Worm (Caenorhabditis elegans): ENCODE results near the gene nas-31.

nas-31 gene

ce11 chrV:10876512-10876911, 45.1 kb downstream of the nas-31 start:
- TF ChIP-seq skn-1 (tag; optimal IDR thresholded peaks at IDR 0.05) (no peak), Y55F3AM.14 (GFP tag; optimal IDR thresholded peaks at IDR 0.05) (no peak), sma-9 (GFP tag; optimal IDR thresholded peaks at IDR 0.05) (peak; percentile 60), sma-9 (tag; optimal IDR thresholded peaks at IDR 0.05) (no peak), nhr-25 (tag; optimal IDR thresholded peaks at IDR 0.05) (no peak), F13H6.1 (tag; optimal IDR thresholded peaks at IDR 0.05) (no peak), ztf-4 (tag; optimal IDR thresholded peaks at IDR 0.05) (no peak), dmd-4 (tag; optimal IDR thresholded peaks at IDR 0.05) (no peak), fos-1 (tag; optimal IDR thresholded peaks at IDR 0.05) (no peak), elt-3 (tag; optimal IDR thresholded peaks at IDR 0.05) (no peak), ztf-11 (tag; optimal IDR thresholded peaks at IDR 0.05) (no peak), nhr-77 (tag; optimal IDR thresholded peaks at IDR 0.05) (no peak), ama-1 (optimal IDR thresholded peaks at IDR 0.05) (no peak), aly-2 (tag; optimal IDR thresholded peaks at IDR 0.05) (no peak), lin-13 (GFP tag; optimal IDR thresholded peaks at IDR 0.05) (peak; percentile 7), nhr-10 (tag; optimal IDR thresholded peaks at IDR 0.05) (no peak), elt-1 (tag; optimal IDR thresholded peaks at IDR 0.05) (no peak), alr-1 (tag; optimal IDR thresholded peaks at IDR 0.05) (no peak), ceh-82 (tag; optimal IDR thresholded peaks at IDR 0.05) (no peak), crh-2 (tag; optimal IDR thresholded peaks at IDR 0.05) (peak; percentile 17), nhr-129 (tag; optimal IDR thresholded peaks at IDR 0.05) (no peak), egl-27 (tag; optimal IDR thresholded peaks at IDR 0.05) (no peak), nhr-12 (tag; optimal IDR thresholded peaks at IDR 0.05) (no peak), lsy-2 (tag; optimal IDR thresholded peaks at IDR 0.05) (peak in 1 of 2 experiments; percentile 11), zag-1 (tag; optimal IDR thresholded peaks at IDR 0.05) (no peak), gmeb-1 (tag; optimal IDR thresholded peaks at IDR 0.05) (no peak), mab-5 (tag; optimal IDR thresholded peaks at IDR 0.05) (no peak), snpc-4 (tag; optimal IDR thresholded peaks at IDR 0.05) (no peak), ZK546.5 (tag; optimal IDR thresholded peaks at IDR 0.05) (no peak), nhr-237 (tag; optimal IDR thresholded peaks at IDR 0.05) (no peak), nhr-21 (tag; optimal IDR thresholded peaks at IDR 0.05) (no peak), C34F6.9 (tag; optimal IDR thresholded peaks at IDR 0.05) (peak; percentile 32), ceh-16 (tag; optimal IDR thresholded peaks at IDR 0.05) (no peak), nhr-23 (tag; optimal IDR thresholded peaks at IDR 0.05) (no peak)

- no peak for TF ChIP-seq nhr-25 (tag; optimal IDR thresholded peaks at IDR 0.05)
- peak; percentile 10 for TF ChIP-seq zag-1 (tag; optimal IDR thresholded peaks at IDR 0.05)
- TF ChIP-seq F13H6.1 (tag; optimal IDR thresholded peaks at IDR 0.05) = peak; percentile 15
- TF ChIP-seq lsy-2 (tag; optimal IDR thresholded peaks at IDR 0.05) = peak in 1 of 2 experiments; percentile 7
- TF ChIP-seq blmp-1 (tag; optimal IDR thresholded peaks at IDR 0.05; ENCODE audit: insufficient read depth) = no peak
- TF ChIP-seq sma-9 (GFP tag; optimal IDR thresholded peaks at IDR 0.05) = peak; percentile 52
- TF ChIP-seq sma-9 (tag; optimal IDR thresholded peaks at IDR 0.05) = no peak
- TF ChIP-seq mdl-1 (tag; optimal IDR thresholded peaks at IDR 0.05) = peak in 1 of 2 experiments; percentile 51
- TF ChIP-seq sem-4 (tag; optimal IDR thresholded peaks at IDR 0.05) = peak; percentile 44
Observed at ce11 chrV:10874938-10875599, 46.6 kb downstream of the nas-31 start.

- TF ChIP-seq nhr-129 (tag; optimal IDR thresholded peaks at IDR 0.05) (peak; percentile 20), egl-27 (tag; optimal IDR thresholded peaks at IDR 0.05) (no peak), unc-39 (tag; optimal IDR thresholded peaks at IDR 0.05) (no peak), ceh-16 (tag; optimal IDR thresholded peaks at IDR 0.05) (no peak), lsy-2 (tag; optimal IDR thresholded peaks at IDR 0.05) (no peak), nhr-237 (tag; optimal IDR thresholded peaks at IDR 0.05) (no peak), unc-62 (GFP tag; optimal IDR thresholded peaks at IDR 0.05) (no peak)
Observed at ce11 chrV:10873190-10873589, 48.5 kb downstream of the nas-31 start.

ce11 chrV:10871457-10871861, 50.2 kb downstream of the nas-31 start:
- TF ChIP-seq sma-9 (GFP tag; optimal IDR thresholded peaks at IDR 0.05) = peak; percentile 89
- no peak for TF ChIP-seq sma-9 (tag; optimal IDR thresholded peaks at IDR 0.05)
- TF ChIP-seq unc-39 (tag; optimal IDR thresholded peaks at IDR 0.05) = no peak
- TF ChIP-seq gmeb-1 (tag; optimal IDR thresholded peaks at IDR 0.05) = peak; percentile 57
- peak; percentile 50 for TF ChIP-seq ztf-4 (tag; optimal IDR thresholded peaks at IDR 0.05)
- TF ChIP-seq sma-3 (GFP tag; optimal IDR thresholded peaks at IDR 0.05) = peak; percentile 48
- peak; percentile 68 for TF ChIP-seq nhr-6 (tag; optimal IDR thresholded peaks at IDR 0.05)
- TF ChIP-seq ceh-82 (tag; optimal IDR thresholded peaks at IDR 0.05) = no peak
- no peak for TF ChIP-seq aly-2 (tag; optimal IDR thresholded peaks at IDR 0.05)
- no peak for TF ChIP-seq ceh-16 (tag; optimal IDR thresholded peaks at IDR 0.05)
- peak; percentile 83 for TF ChIP-seq nhr-21 (tag; optimal IDR thresholded peaks at IDR 0.05)
- TF ChIP-seq nhr-10 (tag; optimal IDR thresholded peaks at IDR 0.05) = no peak
- peak; percentile 50 for TF ChIP-seq nhr-25 (tag; optimal IDR thresholded peaks at IDR 0.05)
- peak; percentile 86 for TF ChIP-seq C34F6.9 (tag; optimal IDR thresholded peaks at IDR 0.05)
- peak; percentile 83 for TF ChIP-seq unc-55 (GFP tag; optimal IDR thresholded peaks at IDR 0.05)
- TF ChIP-seq ama-1 (optimal IDR thresholded peaks at IDR 0.05) = no peak
- no peak for TF ChIP-seq skn-1 (tag; optimal IDR thresholded peaks at IDR 0.05)
- TF ChIP-seq lin-11 (tag; optimal IDR thresholded peaks at IDR 0.05) = peak; percentile 61
- TF ChIP-seq snpc-4 (tag; optimal IDR thresholded peaks at IDR 0.05) = peak; percentile 50
- TF ChIP-seq mab-5 (tag; optimal IDR thresholded peaks at IDR 0.05) = peak; percentile 12
- peak; percentile 56 to 83 for TF ChIP-seq lsy-2 (tag; optimal IDR thresholded peaks at IDR 0.05)
- no peak for TF ChIP-seq elt-3 (tag; optimal IDR thresholded peaks at IDR 0.05)
- no peak for TF ChIP-seq elt-1 (tag; optimal IDR thresholded peaks at IDR 0.05)
- no peak for TF ChIP-seq ZK546.5 (tag; optimal IDR thresholded peaks at IDR 0.05)
- peak; percentile 86 for TF ChIP-seq sem-4 (tag; optimal IDR thresholded peaks at IDR 0.05)
- no peak for TF ChIP-seq lin-39 (tag; optimal IDR thresholded peaks at IDR 0.05)
- peak; percentile 92 for TF ChIP-seq egl-27 (tag; optimal IDR thresholded peaks at IDR 0.05)
- no peak for TF ChIP-seq nhr-77 (tag; optimal IDR thresholded peaks at IDR 0.05)
- peak; percentile 92 for TF ChIP-seq crh-2 (tag; optimal IDR thresholded peaks at IDR 0.05)

Measured in whole organism, L2 larva.